Fruit fly (Drosophila melanogaster) ovary, adult (tissue): Measurements from ENCODE around the gene CG6830.

ENCODE experiments used
- CG17801 ChIP-seq: fragments of 200-800 bp; optimal IDR thresholded peaks from 2 replicates; lab custom pipeline; 2019; ENCODE audit warnings: missing biosample characterization, mild to moderate bottlenecking, missing genetic modification characterization, moderate library complexity; ENCODE audit not compliant: partially characterized antibody

Gene CG6830

DNA sequence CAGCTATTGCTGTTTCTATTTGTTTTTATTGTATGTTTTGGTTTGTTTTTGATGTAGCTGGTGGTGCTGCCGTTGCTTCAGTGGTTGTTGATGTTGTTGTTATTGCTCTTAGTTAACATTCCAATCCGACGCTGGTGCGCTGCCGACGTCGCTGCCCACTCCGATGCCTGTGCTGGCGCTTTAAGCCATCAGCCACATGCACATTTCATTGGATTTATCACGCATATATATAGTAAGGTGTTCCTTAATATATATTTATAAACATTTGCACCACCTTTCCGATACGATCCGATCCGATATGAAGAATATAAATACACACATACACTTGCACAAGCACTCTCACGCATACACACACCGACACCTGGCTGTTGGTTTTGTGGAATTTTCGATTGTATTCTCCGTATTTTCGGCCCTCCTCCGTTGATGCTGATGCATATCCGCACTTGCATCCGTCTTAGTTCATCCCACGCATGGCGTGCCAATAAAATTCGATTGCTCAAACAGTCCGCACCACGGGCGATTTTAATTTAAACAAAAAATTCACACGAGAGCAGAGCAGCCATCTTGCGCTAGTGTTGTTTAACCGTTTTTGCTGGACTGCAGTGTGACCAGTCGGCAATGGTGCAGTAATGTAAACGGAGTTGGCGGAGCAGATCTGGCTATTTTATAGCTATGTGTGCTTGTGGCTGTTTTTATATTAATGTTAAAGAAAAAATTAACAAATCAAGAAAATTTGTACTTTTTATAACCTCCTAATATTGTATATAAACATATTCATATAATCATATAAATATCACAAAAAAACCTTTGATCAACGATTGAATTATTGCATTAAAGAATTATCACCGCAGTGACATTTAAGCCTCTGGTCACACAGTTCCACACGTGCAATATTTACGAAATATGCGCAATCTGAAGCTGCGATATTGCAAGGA is 33.8 kb downstream of the CG6830 start, which contains the start of the genes Csk and Elp1:
TSS of gene Csk (minus strand) at position 602 of the 935 bp plus-strand sequence.
TSS of gene Elp1 (plus strand) at position 867 of the 935 bp plus-strand sequence.
- peak; percentile 55 for TF ChIP-seq CG17801 (GFP tag; lab: Kevin White, UChicago)

DNA sequence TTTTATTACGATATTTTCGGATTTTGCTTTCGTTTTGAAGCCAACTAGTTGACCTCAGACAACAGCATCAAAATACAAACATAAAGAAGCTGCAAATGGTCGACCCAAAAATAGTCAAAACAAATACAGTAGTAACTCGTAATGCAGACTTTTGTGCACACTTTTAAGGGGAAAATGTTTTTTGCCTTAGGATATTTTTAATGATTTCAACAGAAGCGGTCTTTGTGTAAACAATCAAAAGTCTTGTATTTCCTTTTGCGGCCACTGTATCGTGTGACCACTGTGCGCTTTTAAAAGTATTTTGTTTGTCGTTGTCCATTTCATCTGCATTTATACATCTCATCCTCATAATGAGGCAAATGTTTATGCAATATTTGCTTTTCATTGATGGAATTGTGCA is 34.7 kb downstream of the CG6830 start:
- TF ChIP-seq CG17801 (GFP tag; lab: Kevin White, UChicago): peak; percentile 74

DNA sequence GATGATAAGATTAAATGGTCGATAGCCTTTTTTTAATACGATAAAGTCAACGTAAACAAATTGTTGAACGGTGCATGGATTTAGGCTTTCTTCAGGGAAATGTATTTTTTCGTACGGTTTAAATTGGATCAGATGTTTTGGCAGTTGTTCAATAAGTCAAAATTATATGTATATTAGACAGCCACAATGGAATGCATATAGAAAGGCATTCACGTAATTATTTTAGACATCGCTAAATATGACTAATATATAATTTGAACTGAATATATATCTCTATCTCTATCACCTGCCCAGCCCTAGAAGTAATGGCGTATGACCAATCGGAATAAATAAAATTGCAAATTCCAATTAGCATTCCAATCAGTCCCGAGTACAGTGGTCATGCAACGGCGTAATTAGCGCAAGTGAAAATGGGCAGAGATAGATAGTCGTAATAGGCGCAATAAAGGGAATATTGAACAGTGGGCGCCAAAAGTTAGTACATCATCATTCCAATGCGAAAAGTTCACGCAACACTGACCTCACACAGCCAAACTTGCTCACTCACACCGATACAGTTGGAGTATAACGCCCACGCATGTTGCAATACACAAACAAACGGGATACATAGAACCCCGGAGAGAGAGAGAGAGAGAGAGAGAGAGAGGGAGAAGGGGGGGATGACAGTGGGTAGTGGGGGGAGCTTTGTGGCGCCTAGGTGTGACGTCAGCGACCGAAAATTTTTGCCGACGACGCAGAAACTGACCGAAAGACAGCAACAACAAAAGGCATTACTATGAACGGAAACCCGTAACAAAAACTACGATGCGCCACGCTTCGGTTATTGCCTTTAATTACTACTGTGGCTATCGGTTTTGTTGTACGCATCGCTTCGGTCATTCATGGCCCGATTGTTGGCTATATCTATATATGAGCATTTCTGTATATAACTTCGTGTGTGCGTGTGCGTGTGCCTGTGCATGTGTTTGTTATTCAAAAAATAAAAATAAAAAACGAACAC is 35.5 kb downstream of the CG6830 start:
- no peak for TF ChIP-seq CG17801 (GFP tag; lab: Kevin White, UChicago)

DNA sequence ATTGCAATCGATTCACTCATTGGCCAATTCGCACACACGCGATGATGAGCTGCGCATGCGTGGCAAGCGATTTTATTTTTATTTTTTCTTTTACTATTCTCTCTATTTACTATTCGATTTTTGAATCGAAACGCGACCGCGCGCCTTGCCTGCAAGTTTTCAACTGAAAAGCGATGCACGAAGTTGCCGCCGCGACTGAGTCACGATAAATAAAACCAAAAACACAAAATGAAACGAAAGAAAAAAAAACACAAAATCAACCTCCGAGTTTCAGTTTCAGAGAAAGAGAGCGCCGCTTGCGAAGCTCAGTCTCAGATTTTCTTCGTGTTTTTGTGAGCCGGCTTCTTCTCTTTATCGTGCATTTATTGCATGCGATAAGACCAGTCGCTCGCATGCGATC is 37.3 kb downstream of the CG6830 start:
- peak; percentile 83 for TF ChIP-seq CG17801 (GFP tag; lab: Kevin White, UChicago)

DNA sequence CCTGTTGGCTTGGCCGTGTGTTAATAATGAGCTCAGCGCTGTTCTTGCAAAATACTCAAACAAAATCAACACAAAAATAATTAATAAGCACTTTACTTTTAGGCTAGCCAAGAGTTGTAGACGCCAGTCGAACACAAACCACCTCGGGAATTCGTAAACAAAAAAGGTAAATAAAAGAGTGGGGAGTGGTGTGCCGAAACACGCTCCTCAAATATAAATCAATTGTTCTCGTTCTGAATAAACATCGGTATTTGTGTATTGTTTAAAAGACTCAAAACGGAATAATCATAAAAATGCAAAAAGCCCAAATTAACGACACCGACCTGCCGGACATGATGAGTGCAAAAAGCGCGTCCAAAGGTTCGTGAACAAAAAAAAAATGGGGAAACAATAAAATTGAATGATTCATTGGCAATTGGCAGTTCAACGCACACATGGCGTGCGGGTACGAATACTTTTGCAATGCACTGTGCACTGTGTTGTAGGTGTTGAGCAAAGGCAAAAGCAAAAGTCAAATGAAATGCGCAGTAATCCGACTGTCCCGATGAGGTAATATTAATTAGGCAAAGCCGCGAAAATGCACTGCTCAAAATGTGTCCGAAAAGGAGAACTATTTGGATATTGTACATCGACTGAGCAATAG is 44.1 kb downstream of the CG6830 start:
- peak; percentile 39 for TF ChIP-seq CG17801 (GFP tag; lab: Kevin White, UChicago)

DNA sequence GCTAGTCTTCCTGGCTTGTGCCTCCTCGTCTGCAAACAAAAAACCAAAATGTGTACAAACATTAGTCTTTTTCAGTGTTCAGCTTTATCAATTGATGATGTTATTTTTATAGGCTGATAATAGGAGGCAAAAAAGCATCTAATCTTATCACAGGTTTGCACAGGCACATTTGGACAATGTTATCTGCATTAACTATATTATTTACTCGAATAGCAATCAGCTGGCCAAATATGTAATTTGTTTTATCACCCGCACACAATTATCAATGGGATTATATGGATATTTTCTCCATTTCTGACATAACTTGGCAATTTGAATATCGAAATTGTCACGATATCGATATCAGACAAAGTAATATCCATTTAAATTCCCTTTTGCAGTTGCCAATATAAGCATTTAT is 46.6 kb downstream of the CG6830 start:
- no peak for TF ChIP-seq CG17801 (GFP tag; lab: Kevin White, UChicago)
